Worm (Caenorhabditis elegans): ENCODE results near the gene F58F12.1.

DNA sequence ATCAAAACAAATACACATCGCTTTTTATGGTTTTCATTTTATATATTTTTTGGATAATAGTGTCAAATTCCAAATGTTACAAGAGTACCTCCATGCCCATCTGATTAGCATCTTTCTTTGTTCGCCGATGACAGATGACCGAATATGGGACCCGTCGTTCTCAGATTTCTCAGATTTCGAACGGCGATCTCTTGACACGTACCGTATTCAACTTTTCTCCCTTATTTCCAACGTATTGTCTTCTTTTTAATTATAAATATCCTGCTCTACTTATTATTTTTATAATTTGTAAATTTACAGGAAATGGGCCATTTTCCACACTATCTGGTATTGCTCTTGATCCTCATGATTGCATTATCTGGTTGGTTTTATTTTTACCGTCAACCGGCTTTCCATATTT, 15.0 kb downstream of the F58F12.1 start, which contains the start of gene zig-10:
- no peak for TF ChIP-seq nhr-19 (GFP tag; conservative IDR thresholded peaks at IDR 0.05)
- TF ChIP-seq fos-1 (tag; optimal IDR thresholded peaks at IDR 0.05) = no peak
- no peak for TF ChIP-seq dpl-1 (GFP tag; optimal IDR thresholded peaks at IDR 0.05)
- TF ChIP-seq vab-15 (tag; optimal IDR thresholded peaks at IDR 0.05) = no peak
- no peak for TF ChIP-seq sup-37 (GFP tag; optimal IDR thresholded peaks at IDR 0.05)
- no peak for TF ChIP-seq grh-1 (GFP tag; IDR thresholded peaks at IDR 0.05)

Measured in whole organism, L1 larva.